Worm (Caenorhabditis elegans): ENCODE measurements around the gene C09B7.2.

C09B7.2 gene

DNA sequence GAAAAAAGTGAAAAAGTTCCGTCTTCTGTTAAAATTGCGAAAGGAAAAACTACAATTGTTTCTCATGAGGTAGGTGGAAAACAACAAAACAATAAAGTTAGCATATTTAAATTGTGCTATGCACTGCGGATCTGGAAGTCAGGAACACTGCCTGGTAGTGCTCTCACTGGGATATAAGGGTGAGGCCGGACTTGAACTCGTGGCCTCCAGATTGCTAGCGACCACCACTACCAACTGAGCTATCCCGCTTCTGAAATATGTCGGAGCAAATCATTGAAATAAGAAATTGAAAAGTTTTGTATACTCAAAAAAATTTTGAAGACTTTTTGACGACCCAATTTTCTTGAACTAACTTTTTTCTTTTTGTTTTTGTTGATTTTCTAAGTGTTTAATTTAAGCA, 28.6 kb downstream of the C09B7.2 start:
- TF ChIP-seq mec-3 (tag; optimal IDR thresholded peaks at IDR 0.05; ENCODE audit: borderline replicate concordance) = no peak
- no peak for TF ChIP-seq che-1 (tag; optimal IDR thresholded peaks at IDR 0.05)
- no peak for TF ChIP-seq ahr-1 (tag; optimal IDR thresholded peaks at IDR 0.05)
- no peak for TF ChIP-seq ama-1 (optimal IDR thresholded peaks at IDR 0.05)
- TF ChIP-seq ets-4 (tag; optimal IDR thresholded peaks at IDR 0.05) = no peak
- TF ChIP-seq odd-2 (tag; optimal IDR thresholded peaks at IDR 0.05) = no peak
- TF ChIP-seq fax-1 (tag; optimal IDR thresholded peaks at IDR 0.05) = no peak
- TF ChIP-seq nhr-232 (tag; optimal IDR thresholded peaks at IDR 0.05) = no peak
- no peak for TF ChIP-seq ceh-6 (GFP tag; optimal IDR thresholded peaks at IDR 0.05)
- no peak for TF ChIP-seq ceh-2 (tag; optimal IDR thresholded peaks at IDR 0.05)
- no peak for TF ChIP-seq ceh-9 (tag; optimal IDR thresholded peaks at IDR 0.05)
- no peak for TF ChIP-seq tbx-7 (tag; optimal IDR thresholded peaks at IDR 0.05)
- TF ChIP-seq C08G9.2 (tag; optimal IDR thresholded peaks at IDR 0.05) = no peak
- no peak for TF ChIP-seq elt-4 (tag; optimal IDR thresholded peaks at IDR 0.05)
- TF ChIP-seq dmd-4 (tag; optimal IDR thresholded peaks at IDR 0.05; ENCODE audit: borderline replicate concordance) = no peak
- TF ChIP-seq ztf-16 (tag; optimal IDR thresholded peaks at IDR 0.05) = no peak
- TF ChIP-seq hlh-8 (tag; optimal IDR thresholded peaks at IDR 0.05) = no peak

DNA sequence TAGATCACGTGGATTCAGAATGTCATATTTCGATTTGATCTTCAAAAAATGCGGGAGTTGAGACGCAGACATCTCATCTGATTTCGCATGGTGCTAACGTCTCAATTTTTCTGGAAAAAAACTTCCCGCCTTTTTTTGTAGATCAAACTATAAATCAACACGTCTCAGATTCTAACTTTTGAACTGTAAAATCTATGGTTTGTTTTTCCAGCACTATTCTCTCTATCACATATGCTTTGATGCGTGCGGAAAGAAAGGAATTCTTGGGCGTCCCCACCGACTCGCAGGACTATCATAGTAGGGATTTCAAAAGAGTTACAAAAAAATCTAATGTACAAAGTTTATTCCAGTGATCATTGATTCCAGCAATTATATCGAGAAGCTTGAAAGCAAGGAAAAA, 29.7 kb downstream of the C09B7.2 start:
- TF ChIP-seq hlh-30 (tag; optimal IDR thresholded peaks at IDR 0.05; ENCODE audit: insufficient read depth) (peak; percentile 8), nhr-11 (tag; optimal IDR thresholded peaks at IDR 0.05) (no peak)

DNA sequence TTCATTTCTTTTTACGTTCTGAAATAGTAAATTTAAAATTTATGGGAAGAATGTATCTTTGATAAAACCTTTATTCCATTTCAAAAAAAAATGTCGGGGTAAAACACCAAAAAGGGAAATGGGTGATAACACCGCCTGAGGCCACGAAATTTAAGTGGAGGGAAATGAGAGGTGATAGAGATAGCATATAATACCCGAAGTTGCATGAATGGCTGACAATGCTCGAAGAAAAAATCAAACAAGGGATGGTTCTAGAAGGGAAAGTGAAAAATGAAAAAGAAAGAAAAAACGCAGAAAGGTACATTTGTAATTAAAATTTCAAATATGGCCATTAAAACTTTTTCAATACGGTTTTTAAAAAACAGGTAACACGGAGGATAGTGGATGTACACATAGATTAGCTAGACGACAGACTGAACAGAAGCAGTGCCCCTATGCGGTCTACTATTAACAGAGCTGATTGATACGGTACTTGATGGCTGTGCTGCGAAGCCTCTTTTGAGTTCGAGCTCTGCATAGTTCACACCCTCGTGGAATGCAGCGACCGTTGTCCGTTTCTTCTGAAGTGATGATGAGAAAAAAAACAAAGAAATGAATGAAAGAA, 30.4 kb downstream of the C09B7.2 start:
- TF ChIP-seq ets-4 (tag; optimal IDR thresholded peaks at IDR 0.05) (no peak), eyg-1 (tag; optimal IDR thresholded peaks at IDR 0.05) (no peak), ceh-31 (tag; optimal IDR thresholded peaks at IDR 0.05) (no peak)

DNA sequence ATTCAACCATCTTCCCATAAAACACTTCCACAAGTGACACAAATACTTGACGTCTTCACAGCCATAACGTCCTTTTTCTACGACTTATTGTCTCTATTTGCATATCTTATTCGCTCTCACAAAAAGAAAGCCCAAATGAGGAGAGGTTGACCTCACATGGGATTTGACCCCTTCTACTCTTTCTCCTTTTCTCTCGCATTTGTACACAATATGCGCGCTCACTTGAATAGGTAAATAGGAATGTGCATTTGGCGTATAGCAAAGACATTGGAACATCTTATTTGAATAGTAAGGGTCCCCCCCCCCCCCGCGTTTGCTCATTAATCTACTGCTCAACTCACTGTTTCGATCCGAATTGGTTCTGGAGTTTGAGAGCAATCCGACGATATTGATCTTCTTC, 32.7 kb downstream of the C09B7.2 start:
- TF ChIP-seq pros-1 (tag; optimal IDR thresholded peaks at IDR 0.05) (no peak), ceh-24 (tag; optimal IDR thresholded peaks at IDR 0.05) (no peak), ceh-31 (tag; optimal IDR thresholded peaks at IDR 0.05) (peak; percentile 5), nhr-11 (tag; optimal IDR thresholded peaks at IDR 0.05) (no peak), sox-2 (GFP tag; IDR thresholded peaks at IDR 0.05) (0 out of 2 replicates have a peak, but pooled peaks have one; percentile 13), hlh-13 (GFP tag; optimal IDR thresholded peaks at IDR 0.05) (no peak), F13H6.1 (tag; optimal IDR thresholded peaks at IDR 0.05) (no peak), fkh-10 (GFP tag; optimal IDR thresholded peaks at IDR 0.05) (no peak), ceh-48 (tag; optimal IDR thresholded peaks at IDR 0.05) (no peak), tbx-2 (tag; optimal IDR thresholded peaks at IDR 0.05) (peak; percentile 14), ceh-45 (GFP tag; IDR thresholded peaks at IDR 0.05) (no peak), che-1 (tag; optimal IDR thresholded peaks at IDR 0.05) (no peak), unc-3 (GFP tag; conservative IDR thresholded peaks at IDR 0.05) (no peak), unc-3 (tag; optimal IDR thresholded peaks at IDR 0.05) (no peak), ceh-2 (tag; optimal IDR thresholded peaks at IDR 0.05) (no peak), nhr-232 (tag; optimal IDR thresholded peaks at IDR 0.05) (no peak), ceh-19 (GFP tag; optimal IDR thresholded peaks at IDR 0.05) (no peak), unc-42 (tag; optimal IDR thresholded peaks at IDR 0.05) (no peak), hlh-15 (tag; optimal IDR thresholded peaks at IDR 0.05) (no peak), eyg-1 (tag; optimal IDR thresholded peaks at IDR 0.05) (no peak), pat-9 (tag; optimal IDR thresholded peaks at IDR 0.05) (no peak)

DNA sequence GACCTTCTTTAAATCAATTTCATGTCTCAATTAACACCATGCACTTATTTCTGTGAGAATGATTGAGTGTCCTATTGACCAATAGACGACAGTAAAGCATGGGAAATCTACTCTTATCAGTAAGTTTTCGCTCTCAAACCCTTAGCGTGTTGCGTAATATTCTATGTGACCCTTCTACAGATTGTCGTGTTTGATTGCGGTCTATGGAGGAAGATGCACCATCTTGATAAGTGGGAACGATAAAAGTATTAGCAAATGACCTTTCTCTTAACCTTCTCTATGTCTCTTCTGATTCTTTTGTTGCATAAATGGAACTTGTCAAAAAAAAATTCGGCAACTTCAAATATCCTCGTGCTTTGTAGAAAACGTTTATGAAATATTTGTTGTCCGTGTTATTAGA, 36.0 kb downstream of the C09B7.2 start:
- TF ChIP-seq elt-2 (tag; optimal IDR thresholded peaks at IDR 0.05) (peak; percentile 95), zip-5 (tag; optimal IDR thresholded peaks at IDR 0.05) (no peak)
